Fruit fly (Drosophila melanogaster): ENCODE results near the gene CG14143.

Gene CG14143

DNA sequence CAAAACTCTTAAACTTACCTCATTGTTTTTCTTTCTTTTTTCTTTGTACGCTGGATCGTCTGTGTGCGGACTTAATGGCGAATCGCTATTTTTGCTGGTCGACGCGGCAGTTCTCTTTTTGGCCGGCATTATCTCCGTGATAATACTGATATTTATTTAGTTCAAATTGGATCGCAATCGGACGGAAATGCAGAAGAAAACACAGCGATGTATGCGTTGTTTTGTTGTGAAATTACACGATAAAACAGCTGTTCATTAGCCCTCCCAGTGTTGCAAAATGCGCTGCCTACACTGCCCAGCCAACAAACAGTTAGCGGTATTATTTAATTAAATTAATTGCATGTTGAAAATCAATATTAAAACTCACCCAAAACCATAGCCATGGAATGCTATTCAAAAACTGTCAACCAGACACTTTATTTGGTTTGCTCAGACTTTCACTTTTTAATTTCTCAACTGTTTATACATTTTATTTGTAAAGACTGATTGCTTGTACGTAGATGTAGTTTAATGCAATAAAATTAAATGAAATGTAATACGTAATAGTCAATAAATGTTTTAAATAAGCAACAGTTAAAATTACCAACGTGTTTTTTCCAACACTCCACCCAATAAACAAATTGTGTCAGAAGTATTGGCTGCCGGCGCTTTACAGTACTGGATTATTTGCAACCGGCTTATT lies 36.7 kb upstream of the CG14143 start, which contains the start of the genes Irbp18 and APP-BP1 (continued):
- peak; percentile 97 for TF ChIP-seq sv (GFP tag; optimal IDR thresholded peaks at IDR 0.05)

- TF ChIP-seq Hr83 (GFP tag; optimal IDR thresholded peaks at IDR 0.05; ENCODE audit: poor library complexity, severe bottlenecking), result no peak
Measured at dm6 chr3L:11101598-11101997, 33.2 kb upstream of the CG14143 start, which contains the start of gene Elo68beta. Gene Elo68beta (minus strand): TSS chr3L:11101698.

DNA sequence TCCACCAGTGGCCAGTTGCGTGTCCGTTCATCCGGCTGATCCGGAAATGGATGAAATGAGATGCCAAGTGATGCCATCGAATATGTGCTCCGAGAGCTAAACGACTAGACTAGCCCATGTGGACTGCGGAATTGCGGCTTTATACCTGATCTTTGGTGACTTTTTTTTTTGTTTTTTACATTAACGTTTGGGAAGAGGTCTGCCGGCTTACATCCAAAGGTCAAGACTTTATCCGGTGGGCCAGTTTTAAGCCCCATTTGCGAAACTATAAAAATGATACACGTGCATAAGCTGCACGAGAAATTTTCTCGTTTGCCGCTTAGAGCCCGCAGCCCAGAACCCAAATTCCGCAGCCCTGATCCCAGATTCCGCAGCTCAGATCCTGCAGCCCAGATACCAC lies 31.9 kb upstream of the CG14143 start, which contains the start of gene Elo68alpha:
Elo68alpha (minus strand) TSS at position 101 of the 400 bp plus-strand sequence.
- TF ChIP-seq dsf (GFP tag; optimal IDR thresholded peaks at IDR 0.05; ENCODE audit: borderline replicate concordance) (no peak), Hr83 (GFP tag; optimal IDR thresholded peaks at IDR 0.05; ENCODE audit: poor library complexity, severe bottlenecking) (no peak), CG32264 (GFP tag; optimal IDR thresholded peaks at IDR 0.05) (no peak), Hnf4 (GFP tag; optimal IDR thresholded peaks at IDR 0.05) (no peak), psq (GFP tag; optimal IDR thresholded peaks at IDR 0.05) (no peak), CG9705 (GFP tag; optimal IDR thresholded peaks at IDR 0.05) (no peak), sv (GFP tag; optimal IDR thresholded peaks at IDR 0.05) (no peak), Myc (optimal IDR thresholded peaks at IDR 0.05) (no peak), HLH106 (tag; optimal IDR thresholded peaks at IDR 0.05) (no peak), lola (GFP tag; optimal IDR thresholded peaks at IDR 0.05) (no peak), Vsx2 (GFP tag; optimal IDR thresholded peaks at IDR 0.05; ENCODE audit: partially characterized antibody) (no peak), Jra (GFP tag; optimal IDR thresholded peaks at IDR 0.05) (no peak), Rel (GFP tag; optimal IDR thresholded peaks at IDR 0.05) (no peak), Rel (tag; optimal IDR thresholded peaks at IDR 0.05) (no peak), CrebA (GFP tag; optimal IDR thresholded peaks at IDR 0.05; ENCODE audit: borderline replicate concordance) (no peak), ey (GFP tag; optimal IDR thresholded peaks at IDR 0.05) (no peak)

DNA sequence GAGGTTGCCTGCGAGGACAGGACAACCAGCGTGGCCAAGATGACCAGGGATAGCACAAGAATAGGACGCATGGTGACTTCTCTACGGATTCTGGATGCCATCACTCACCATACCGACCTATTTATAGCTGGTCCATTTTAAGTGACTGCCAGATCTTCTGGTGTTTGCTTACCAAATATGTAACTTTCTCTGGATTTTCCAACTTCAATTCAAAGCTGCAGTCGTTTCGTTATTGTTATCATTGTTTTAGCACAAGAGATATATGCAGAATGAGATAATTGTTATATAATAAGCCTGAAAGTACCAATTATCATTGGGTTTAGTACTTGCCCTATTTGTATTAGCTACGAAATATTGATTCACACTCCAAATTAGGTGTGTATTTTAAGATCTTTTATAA lies 31.0 kb upstream of the CG14143 start, which contains the start of gene CG32071:
CG32071 (minus strand) TSS at position 101 of the 400 bp plus-strand sequence.
- TF ChIP-seq sv (GFP tag; optimal IDR thresholded peaks at IDR 0.05), result no peak
- TF ChIP-seq Vsx2 (GFP tag; optimal IDR thresholded peaks at IDR 0.05; ENCODE audit: partially characterized antibody), result no peak
- TF ChIP-seq sage (GFP tag; optimal IDR thresholded peaks at IDR 0.05), result no peak
- no peak for TF ChIP-seq h (GFP tag; optimal IDR thresholded peaks at IDR 0.05)
- no peak for TF ChIP-seq ey (GFP tag; optimal IDR thresholded peaks at IDR 0.05)
- no peak for TF ChIP-seq Hr78 (GFP tag; optimal IDR thresholded peaks at IDR 0.05)
- TF ChIP-seq usp (GFP tag; optimal IDR thresholded peaks at IDR 0.05), result no peak
- TF ChIP-seq Abd-B (GFP tag; optimal IDR thresholded peaks at IDR 0.05), result no peak
- no peak for TF ChIP-seq HLH106 (tag; optimal IDR thresholded peaks at IDR 0.05)
- TF ChIP-seq Mio (GFP tag; optimal IDR thresholded peaks at IDR 0.05), result no peak

DNA sequence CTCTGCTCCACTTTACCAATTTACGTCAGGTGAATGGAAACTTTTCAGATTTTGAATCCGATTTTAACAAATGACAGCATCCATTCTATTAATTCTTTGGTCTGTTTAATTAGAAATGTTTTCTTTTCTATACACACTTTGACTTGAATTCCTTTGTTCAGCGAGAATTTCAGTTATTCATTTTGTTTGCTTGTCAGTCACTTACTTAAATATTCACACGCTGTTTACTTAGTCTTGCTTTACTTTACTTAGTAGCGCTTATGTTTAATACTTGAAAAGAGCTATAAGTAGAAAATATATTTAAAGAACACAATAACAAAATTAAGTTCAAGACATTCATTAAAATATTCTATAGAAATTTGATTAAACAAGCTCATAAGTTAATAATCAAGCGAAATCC lies 27.4 kb upstream of the CG14143 start, which contains the start of gene CG32073:
CG32073 (minus strand) TSS at position 151 of the 400 bp plus-strand sequence.
- TF ChIP-seq Dfd (GFP tag; optimal IDR thresholded peaks at IDR 0.05), result no peak
- no peak for TF ChIP-seq Sp1 (GFP tag; optimal IDR thresholded peaks at IDR 0.05)

dm6 chr3L:11107935-11108334 lies 26.9 kb upstream of the CG14143 start, which contains the start of gene CG12522:
Gene CG12522 (plus strand): TSS chr3L:11108235.
- no peak for TF ChIP-seq Sp1 (GFP tag; optimal IDR thresholded peaks at IDR 0.05)
- no peak for TF ChIP-seq br (GFP tag; optimal IDR thresholded peaks at IDR 0.05)
- TF ChIP-seq h (GFP tag; optimal IDR thresholded peaks at IDR 0.05), result no peak
- TF ChIP-seq woc (GFP tag; optimal IDR thresholded peaks at IDR 0.05), result no peak
- no peak for TF ChIP-seq sage (GFP tag; optimal IDR thresholded peaks at IDR 0.05)
- TF ChIP-seq foxo (GFP tag; optimal IDR thresholded peaks at IDR 0.05), result no peak
- TF ChIP-seq dmrt93B (GFP tag; optimal IDR thresholded peaks at IDR 0.05), result no peak
- no peak for TF ChIP-seq Rel (GFP tag; optimal IDR thresholded peaks at IDR 0.05)
- no peak for TF ChIP-seq Rel (tag; optimal IDR thresholded peaks at IDR 0.05)
- no peak for TF ChIP-seq CG9705 (GFP tag; optimal IDR thresholded peaks at IDR 0.05)
- TF ChIP-seq Abd-B (GFP tag; optimal IDR thresholded peaks at IDR 0.05), result no peak
- TF ChIP-seq fru (GFP tag; optimal IDR thresholded peaks at IDR 0.05), result no peak
- no peak for TF ChIP-seq GATAd (GFP tag; optimal IDR thresholded peaks at IDR 0.05)
- no peak for TF ChIP-seq rgr (GFP tag; optimal IDR thresholded peaks at IDR 0.05)
- no peak for TF ChIP-seq N (GFP tag; optimal IDR thresholded peaks at IDR 0.05)
- no peak for TF ChIP-seq Myc (optimal IDR thresholded peaks at IDR 0.05)
- no peak for TF ChIP-seq HLH106 (tag; optimal IDR thresholded peaks at IDR 0.05)
- TF ChIP-seq tai (GFP tag; optimal IDR thresholded peaks at IDR 0.05), result no peak
- TF ChIP-seq Vsx2 (GFP tag; optimal IDR thresholded peaks at IDR 0.05; ENCODE audit: partially characterized antibody), result no peak
- TF ChIP-seq ey (GFP tag; optimal IDR thresholded peaks at IDR 0.05), result no peak
- no peak for TF ChIP-seq CG32264 (GFP tag; optimal IDR thresholded peaks at IDR 0.05)

Measured in whole organism, wandering third instar larva.